Fruit fly (Drosophila melanogaster) whole organism, embryonic: ENCODE measurements around the gene CG6937.

Source experiments
- Aef1 ChIP-seq: fragments of 200-800 bp; sonication (Bioruptor generic); IDR thresholded peaks from 3 replicates; pipeline ENCODE4 v1.3.6; 2022; ENCODE audit warnings: missing biosample characterization, missing genetic modification characterization
- Atf3 ChIP-seq: fragments of 200-800 bp; sonication (Bioruptor generic); optimal IDR thresholded peaks from 3 replicates; lab custom pipeline; 2016; ENCODE audit warnings: missing biosample characterization, missing genetic modification characterization
- CG10267 ChIP-seq: fragments of 200-800 bp; sonication (Bioruptor generic); optimal IDR thresholded peaks from 2 replicates; lab custom pipeline; 2018; ENCODE audit warnings: missing biosample characterization, mild to moderate bottlenecking, missing genetic modification characterization, moderate library complexity
- CG11560 ChIP-seq: fragments of 200-800 bp; sonication (Bioruptor generic); IDR thresholded peaks from 3 replicates; pipeline ENCODE4 v1.3.6; 2022; ENCODE audit warnings: missing biosample characterization, missing genetic modification characterization
- CG12769 ChIP-seq: fragments of 200-800 bp; sonication (Bioruptor generic); optimal IDR thresholded peaks from 2 replicates; lab custom pipeline; 2019; ENCODE audit warnings: missing biosample characterization, mild to moderate bottlenecking, missing genetic modification characterization, moderate library complexity
- CG13287 ChIP-seq: fragments of 200-800 bp; sonication (Bioruptor generic); IDR thresholded peaks from 2 replicates; pipeline ENCODE4 v1.3.6; 2022; ENCODE audit warnings: missing biosample characterization, missing genetic modification characterization; ENCODE audit not compliant: partially characterized antibody
- CG14710 ChIP-seq: fragments of 200-800 bp; sonication (Bioruptor generic); optimal IDR thresholded peaks from 3 replicates; lab custom pipeline; 2019; ENCODE audit warnings: missing biosample characterization, mild to moderate bottlenecking, missing genetic modification characterization, moderate library complexity
- CG1603 ChIP-seq: fragments of 200-800 bp; sonication (Bioruptor generic); optimal IDR thresholded peaks from 2 replicates; lab custom pipeline; 2019; ENCODE audit warnings: missing biosample characterization, mild to moderate bottlenecking, missing genetic modification characterization, moderate library complexity
- CG17359 ChIP-seq: fragments of 200-800 bp; sonication (Bioruptor generic); optimal IDR thresholded peaks from 3 replicates; lab custom pipeline; 2018; ENCODE audit warnings: missing biosample characterization, mild to moderate bottlenecking, missing genetic modification characterization, moderate library complexity
- CG18764 ChIP-seq: fragments of 200-800 bp; sonication (Bioruptor generic); optimal IDR thresholded peaks from 3 replicates; lab custom pipeline; 2016; ENCODE audit warnings: missing biosample characterization, missing genetic modification characterization
- CG2202 ChIP-seq: fragments of 200-800 bp; sonication (Bioruptor generic); optimal IDR thresholded peaks from 2 replicates; lab custom pipeline; 2018; ENCODE audit warnings: missing biosample characterization, mild to moderate bottlenecking, missing genetic modification characterization
- CG32772 ChIP-seq: fragments of 200-800 bp; sonication (Bioruptor generic); IDR thresholded peaks from 2 replicates; pipeline ENCODE4 v1.3.6; 2022; ENCODE audit warnings: missing biosample characterization, missing genetic modification characterization
- CG5180 ChIP-seq: fragments of 200-800 bp; sonication (Bioruptor generic); optimal IDR thresholded peaks from 3 replicates; lab custom pipeline; 2017; ENCODE audit warnings: missing biosample characterization, missing genetic modification characterization, mild to moderate bottlenecking, moderate library complexity, missing genetic modification reagents
- CG6254 ChIP-seq: fragments of 200-800 bp; sonication (Bioruptor generic); optimal IDR thresholded peaks from 3 replicates; lab custom pipeline; 2017; ENCODE audit warnings: mild to moderate bottlenecking, missing biosample characterization, missing genetic modification reagents, missing genetic modification characterization
- CG6654 ChIP-seq: fragments of 200-800 bp; sonication (Bioruptor generic); optimal IDR thresholded peaks from 2 replicates; lab custom pipeline; 2017; ENCODE audit warnings: missing biosample characterization, mild to moderate bottlenecking, missing genetic modification characterization
- CG6765 ChIP-seq: fragments of 200-800 bp; sonication (Bioruptor generic); optimal IDR thresholded peaks from 3 replicates; lab custom pipeline; 2017; ENCODE audit warnings: missing biosample characterization, mild to moderate bottlenecking, missing genetic modification characterization
- CG7556 ChIP-seq: fragments of 200-800 bp; sonication (Bioruptor generic); optimal IDR thresholded peaks from 2 replicates; lab custom pipeline; 2017; ENCODE audit warnings: missing biosample characterization, mild to moderate bottlenecking, missing genetic modification characterization
- CG8290 ChIP-seq, 3 experiments: fragments of 200-800 bp; sonication (Bioruptor generic); optimal IDR thresholded peaks; 2 replicates each; lab custom pipeline; 2016 to 2019; ENCODE audit warnings: missing biosample characterization in 3 of 3, missing genetic modification characterization in 3 of 3, mild to moderate bottlenecking in 2 of 3, moderate library complexity in 1 of 3
- CoRest ChIP-seq: fragments of 200-800 bp; sonication (Bioruptor generic); optimal IDR thresholded peaks from 3 replicates; lab custom pipeline; 2018; ENCODE audit warnings: missing biosample characterization, mild to moderate bottlenecking, missing genetic modification characterization, moderate library complexity
- D19B ChIP-seq: fragments of 200-800 bp; sonication (Bioruptor generic); optimal IDR thresholded peaks from 2 replicates; lab custom pipeline; 2017; ENCODE audit warnings: missing biosample characterization, mild to moderate bottlenecking, missing genetic modification characterization
- Dip3 ChIP-seq: fragments of 200-800 bp; sonication (Bioruptor generic); optimal IDR thresholded peaks from 3 replicates; lab custom pipeline; 2016; ENCODE audit warnings: missing biosample characterization, missing genetic modification characterization
- HLH3B ChIP-seq: fragments of 200-800 bp; sonication (Bioruptor generic); IDR thresholded peaks from 2 replicates; pipeline ENCODE4 v1.3.6; 2022; ENCODE audit warnings: missing biosample characterization, missing genetic modification characterization
- HLH54F ChIP-seq: fragments of 200-800 bp; sonication (Bioruptor generic); optimal IDR thresholded peaks from 3 replicates; lab custom pipeline; 2016; ENCODE audit warnings: missing biosample characterization, missing genetic modification characterization
- Kr ChIP-seq: fragments of 200-800 bp; sonication (Bioruptor generic); optimal IDR thresholded peaks from 2 replicates; lab custom pipeline; 2017; ENCODE audit warnings: missing biosample characterization, mild to moderate bottlenecking, missing genetic modification characterization
- MBD-R2 ChIP-seq: fragments of 200-800 bp; sonication (Bioruptor generic); IDR thresholded peaks from 2 replicates; pipeline ENCODE4 v1.3.6; 2022; ENCODE audit warnings: missing biosample characterization, missing genetic modification characterization
- NK7.1 ChIP-seq: fragments of 200-800 bp; sonication (Bioruptor generic); optimal IDR thresholded peaks from 3 replicates; lab custom pipeline; 2016; ENCODE audit warnings: missing biosample characterization, missing genetic modification characterization
- Oli ChIP-seq: fragments of 200-800 bp; sonication (Bioruptor generic); optimal IDR thresholded peaks from 2 replicates; lab custom pipeline; 2018; ENCODE audit warnings: missing biosample characterization, mild to moderate bottlenecking, missing genetic modification characterization, moderate library complexity
- Opbp ChIP-seq: fragments of 200-800 bp; sonication (Bioruptor generic); IDR thresholded peaks from 3 replicates; pipeline ENCODE4 v1.3.6; 2022; ENCODE audit warnings: missing biosample characterization, missing genetic modification characterization; ENCODE audit not compliant: partially characterized antibody
- Ptx1 ChIP-seq: fragments of 200-800 bp; sonication (Bioruptor generic); IDR thresholded peaks from 2 replicates; pipeline ENCODE4 v1.3.6; 2022; ENCODE audit warnings: missing biosample characterization, missing genetic modification characterization
- Taf1 ChIP-seq: fragments of 200-800 bp; sonication (Bioruptor generic); IDR thresholded peaks from 2 replicates; pipeline ENCODE4 v1.3.6; 2022; ENCODE audit warnings: missing biosample characterization, missing genetic modification characterization
- br ChIP-seq: fragments of >200 bp; optimal IDR thresholded peaks from 2 replicates; lab custom pipeline; 2017
- caup ChIP-seq: fragments of 200-800 bp; sonication (Bioruptor generic); optimal IDR thresholded peaks from 3 replicates; lab custom pipeline; 2017; ENCODE audit warnings: missing biosample characterization, mild to moderate bottlenecking, missing genetic modification characterization, moderate library complexity; ENCODE audit not compliant: severe bottlenecking
- chinmo ChIP-seq: fragments of 200-800 bp; sonication (Bioruptor generic); IDR thresholded peaks from 4 replicates; pipeline ENCODE4 v1.3.6; 2022; ENCODE audit warnings: missing biosample characterization, missing genetic modification characterization; ENCODE audit not compliant: partially characterized antibody
- dpn ChIP-seq, 2 experiments: fragments of 200-800 bp; sonication (Bioruptor generic); optimal IDR thresholded peaks; 3 replicates each; lab custom pipeline; 2016; ENCODE audit warnings: missing biosample characterization in 2 of 2, missing genetic modification characterization in 2 of 2
- gcm ChIP-seq: fragments of 200-800 bp; sonication (Bioruptor generic); optimal IDR thresholded peaks from 2 replicates; lab custom pipeline; 2019; ENCODE audit warnings: missing biosample characterization, mild to moderate bottlenecking, missing genetic modification characterization, moderate library complexity
- gem ChIP-seq: fragments of 200-800 bp; sonication (Bioruptor generic); optimal IDR thresholded peaks from 2 replicates; lab custom pipeline; 2019; ENCODE audit warnings: missing biosample characterization, mild to moderate bottlenecking, missing genetic modification characterization, moderate library complexity
- kni ChIP-seq: fragments of 200-800 bp; sonication (Bioruptor generic); optimal IDR thresholded peaks from 3 replicates; lab custom pipeline; 2017; ENCODE audit warnings: mild to moderate bottlenecking, missing biosample characterization, missing genetic modification reagents, missing genetic modification characterization
- lola ChIP-seq, 3 experiments: fragments of >200 bp in 2 of 3; fragments of 200-800 bp in 1 of 3; sonication (Bioruptor generic) in 1 of 3; optimal IDR thresholded peaks; 2 replicates each; lab custom pipeline; 2017 to 2019; ENCODE audit warnings: missing biosample characterization in 3 of 3, missing genetic modification characterization in 3 of 3, mild to moderate bottlenecking in 1 of 3, moderate library complexity in 1 of 3
- nmo ChIP-seq: fragments of 200-800 bp; sonication (Bioruptor generic); optimal IDR thresholded peaks from 2 replicates; lab custom pipeline; 2018; ENCODE audit warnings: missing biosample characterization, mild to moderate bottlenecking, missing genetic modification characterization, moderate library complexity
- org-1 ChIP-seq: fragments of 200-800 bp; sonication (Bioruptor generic); optimal IDR thresholded peaks from 2 replicates; lab custom pipeline; 2017; ENCODE audit warnings: missing biosample characterization, missing genetic modification characterization
- pan ChIP-seq, 4 experiments: fragments of >200 bp in 3 of 4; fragments of 200-800 bp in 1 of 4; sonication (Bioruptor generic) in 1 of 4; optimal IDR thresholded peaks in 3 of 4; IDR thresholded peaks in 1 of 4; 2 replicates each; pipeline versions ENCODE4 v1.3.6 to Lab custom; 2017 to 2022; ENCODE audit warnings: missing biosample characterization in 2 of 4, missing genetic modification characterization in 2 of 4, mixed read lengths in 1 of 4
- pros ChIP-seq: fragments of 200-800 bp; sonication (Bioruptor generic); optimal IDR thresholded peaks from 3 replicates; lab custom pipeline; 2019; ENCODE audit warnings: missing biosample characterization, mild to moderate bottlenecking, missing genetic modification characterization, moderate library complexity
- psq ChIP-seq: fragments of 200-800 bp; sonication (Bioruptor generic); optimal IDR thresholded peaks from 2 replicates; lab custom pipeline; 2017; ENCODE audit warnings: missing biosample characterization, missing genetic modification characterization
- sc ChIP-seq, 3 experiments: fragments of >200 bp in 2 of 3; fragments of 200-800 bp in 1 of 3; sonication (Bioruptor generic) in 1 of 3; optimal IDR thresholded peaks; 2 replicates in 2 of 3; 3 replicates in 1 of 3; lab custom pipeline; 2017; ENCODE audit warnings: mild to moderate bottlenecking in 1 of 3, missing biosample characterization in 1 of 3, missing genetic modification characterization in 1 of 3, missing genetic modification reagents in 1 of 3
- sob ChIP-seq: fragments of 200-800 bp; sonication (Bioruptor generic); IDR thresholded peaks from 2 replicates; pipeline ENCODE4 v1.3.6; 2022; ENCODE audit warnings: missing biosample characterization, missing genetic modification characterization
- stwl ChIP-seq: fragments of 200-800 bp; sonication (Bioruptor generic); optimal IDR thresholded peaks from 3 replicates; lab custom pipeline; 2018; ENCODE audit warnings: missing biosample characterization, mild to moderate bottlenecking, missing genetic modification characterization, moderate library complexity
- twi ChIP-seq: fragments of 200-800 bp; optimal IDR thresholded peaks from 2 replicates; lab custom pipeline; 2019; ENCODE audit warnings: missing biosample characterization, mild to moderate bottlenecking, missing genetic modification characterization, moderate library complexity
- wek ChIP-seq: fragments of 200-800 bp; sonication (Bioruptor generic); optimal IDR thresholded peaks from 3 replicates; lab custom pipeline; 2018; ENCODE audit warnings: missing biosample characterization, mild to moderate bottlenecking, missing genetic modification characterization, moderate library complexity

Gene CG6937

dm6 chr3R:22589311-22589710 lies 4.7 kb downstream of the CG6937 start (continued):
- TF ChIP-seq wek, result peak; percentile 74
- peak; percentile 64 for TF ChIP-seq gem (tag; lab: Kevin White, UChicago)
- peak; percentile 80 for TF ChIP-seq CG1603 (tag; lab: Kevin White, UChicago)
- peak; percentile 32 for TF ChIP-seq caup
- TF ChIP-seq sc (optimal IDR thresholded peaks at IDR 0.05; lab: Kevin White, UChicago), result no peak
- peak; percentile 47 for TF ChIP-seq sc (GFP tag; optimal IDR thresholded peaks at IDR 0.05; lab: Kevin White, UChicago)
- TF ChIP-seq CG32772 (GFP tag; lab: Robert Waterston, UW), result no peak
- TF ChIP-seq Aef1 (GFP tag; lab: Robert Waterston, UW), result no peak
- TF ChIP-seq Atf3 (GFP tag; lab: Kevin White, UChicago), result peak; percentile 29
- no peak for TF ChIP-seq stwl (tag; lab: Kevin White, UChicago)
- peak; percentile 79 for TF ChIP-seq CG17359 (tag; lab: Kevin White, UChicago)
- TF ChIP-seq CG6654 (GFP tag; lab: Kevin White, UChicago), result peak; percentile 13
- TF ChIP-seq Ptx1 (GFP tag; lab: Robert Waterston, UW), result no peak
- TF ChIP-seq CG11560 (tag; lab: Robert Waterston, UW), result no peak
- TF ChIP-seq gcm, result peak; percentile 27
- no peak for TF ChIP-seq NK7.1
- no peak for TF ChIP-seq HLH54F (GFP tag; lab: Kevin White, UChicago)
- TF ChIP-seq HLH3B (GFP tag; lab: Robert Waterston, UW), result peak; percentile 8; the same call in 1 of the 2 replicates
- TF ChIP-seq sob, result peak; percentile 10; the same call in 1 of the 2 replicates
- TF ChIP-seq pros, result no peak
- TF ChIP-seq CG8290 (GFP tag; optimal IDR thresholded peaks at IDR 0.05; lab: Kevin White, UChicago), result no peak
- TF ChIP-seq CG8290 (tag; optimal IDR thresholded peaks at IDR 0.05; lab: Kevin White, UChicago), result peak in 1 of 2 experiments; percentile 63
- TF ChIP-seq Oli (tag; lab: Kevin White, UChicago), result peak; percentile 28
- peak; percentile 15 for TF ChIP-seq CG7556
- TF ChIP-seq Opbp (GFP tag; lab: Robert Waterston, UW), result no peak
- peak; percentile 44 for TF ChIP-seq CG2202 (tag; lab: Kevin White, UChicago)
- no peak for TF ChIP-seq pan (optimal IDR thresholded peaks at IDR 0.05; lab: Kevin White, UChicago)
- TF ChIP-seq pan (GFP tag; optimal IDR thresholded peaks at IDR 0.05 in 1 of 2, IDR thresholded peaks at IDR 0.05 in 1 of 2), result peak in 1 of 2 experiments; percentile 50
- TF ChIP-seq CoRest (tag; lab: Kevin White, UChicago), result peak; percentile 4
- TF ChIP-seq CG6254, result peak; percentile 38
- no peak for TF ChIP-seq D19B (GFP tag; lab: Kevin White, UChicago)
- peak; percentile 0 for TF ChIP-seq CG10267
- TF ChIP-seq org-1 (GFP tag; lab: Kevin White, UChicago), result peak; percentile 33
- TF ChIP-seq CG14710 (tag; lab: Kevin White, UChicago), result peak; percentile 48
- no peak for TF ChIP-seq psq (GFP tag; lab: Kevin White, UChicago)
- TF ChIP-seq Kr (GFP tag; lab: Kevin White, UChicago), result no peak
- TF ChIP-seq nmo (GFP tag; lab: Kevin White, UChicago), result peak; percentile 30
- TF ChIP-seq CG18764 (GFP tag; lab: Kevin White, UChicago), result peak; percentile 32
- no peak for TF ChIP-seq CG13287 (GFP tag; lab: Robert Waterston, UW)
- peak; percentile 45 for TF ChIP-seq CG5180 (GFP tag; lab: Kevin White, UChicago)
- TF ChIP-seq Taf1 (GFP tag; lab: Robert Waterston, UW), result no peak
- TF ChIP-seq twi (tag; lab: Kevin White, UChicago), result no peak
- TF ChIP-seq chinmo (GFP tag; lab: Robert Waterston, UW), result 0 out of 4 replicates have a peak, but pooled peaks have one; percentile 11
- no peak for TF ChIP-seq br (lab: Kevin White, UChicago)
- peak in 1 of 3 experiments; percentile 42 for TF ChIP-seq lola (GFP tag; optimal IDR thresholded peaks at IDR 0.05; lab: Kevin White, UChicago)
- TF ChIP-seq Dip3, result no peak
- no peak for TF ChIP-seq CG12769
- TF ChIP-seq MBD-R2 (GFP tag; lab: Robert Waterston, UW), result no peak
- peak; percentile 21 for TF ChIP-seq CG6765 (GFP tag; lab: Kevin White, UChicago)
- peak in 1 of 2 experiments; percentile 6 for TF ChIP-seq dpn (GFP tag; optimal IDR thresholded peaks at IDR 0.05; lab: Kevin White, UChicago)
- no peak for TF ChIP-seq kni (GFP tag; lab: Kevin White, UChicago)
